Worm (Caenorhabditis elegans) whole organism, early embryonic: ENCODE measurements around the gene F09A5.3.

Experiments used
- B0310.2 ChIP-seq: sonication (generic microtip); optimal IDR thresholded peaks from 2 replicates; lab custom pipeline; 2016; ENCODE audit warnings: mild to moderate bottlenecking, missing genetic modification characterization, missing compliant biosample characterization
- F13C5.2 ChIP-seq: sonication (generic microtip); optimal IDR thresholded peaks from 2 replicates; lab custom pipeline; 2017; ENCODE audit warnings: mild to moderate bottlenecking, missing genetic modification characterization, inconsistent platforms, missing compliant biosample characterization
- ama-1 ChIP-seq: fragments of 150-350 bp; optimal IDR thresholded peaks from 2 replicates; lab custom pipeline; 2014
- ceh-36 ChIP-seq: sonication (generic microtip); optimal IDR thresholded peaks from 2 replicates; lab custom pipeline; 2016; ENCODE audit warnings: missing genetic modification characterization, inconsistent platforms, missing compliant biosample characterization
- ets-7 ChIP-seq: sonication (generic microtip); optimal IDR thresholded peaks from 2 replicates; lab custom pipeline; 2016; ENCODE audit warnings: missing genotype, missing genetic modification characterization, missing compliant biosample characterization
- flt-1 ChIP-seq: fragments of 200-800 bp; sonication (Bioruptor generic); IDR thresholded peaks from 2 replicates; pipeline ENCODE4 v1.3.6; 2022; ENCODE audit warnings: missing genetic modification characterization, missing compliant biosample characterization
- hmg-4 ChIP-seq: fragments of 200-800 bp; sonication (Bioruptor generic); optimal IDR thresholded peaks from 2 replicates; lab custom pipeline; 2018; ENCODE audit warnings: mild to moderate bottlenecking, missing genetic modification characterization, missing compliant biosample characterization
- pes-1 ChIP-seq: fragments of 200-800 bp; sonication (Bioruptor generic); IDR thresholded peaks from 2 replicates; pipeline ENCODE4 v1.3.6; 2022; ENCODE audit warnings: missing genetic modification reagents, missing genetic modification characterization, missing compliant biosample characterization
- scrt-1 ChIP-seq: fragments of 200-800 bp; sonication (Bioruptor generic); IDR thresholded peaks from 2 replicates; pipeline ENCODE4 v1.3.6; 2022; ENCODE audit warnings: missing genetic modification characterization, missing compliant biosample characterization
- tbx-11 ChIP-seq: fragments of 200-800 bp; sonication (Bioruptor generic); IDR thresholded peaks from 2 replicates; pipeline ENCODE4 v1.3.6; 2022; ENCODE audit warnings: missing genetic modification characterization, missing compliant biosample characterization
- tra-4 ChIP-seq: sonication (generic microtip); optimal IDR thresholded peaks from 2 replicates; lab custom pipeline; 2017; ENCODE audit warnings: missing genetic modification characterization, missing compliant biosample characterization

- TF ChIP-seq tra-4 (no peak), ama-1 (no peak), hmg-4 (GFP tag; lab: Kevin White, UChicago) (peak; percentile 20), tbx-11 (GFP tag; lab: Robert Waterston, UW) (no peak), scrt-1 (no peak), B0310.2 (no peak), ets-7 (tag; lab: Kevin White, UChicago) (no peak), ceh-36 (tag; lab: Kevin White, UChicago) (no peak), F13C5.2 (tag; lab: Kevin White, UChicago) (peak; percentile 18), pes-1 (GFP tag; lab: Robert Waterston, UW) (no peak), flt-1 (no peak)
These were observed 36.4 kb upstream of the F09A5.3 start, which contains the start of gene F17H10.1 for ce11 chrX:13104966-13105365.
